Worm (Caenorhabditis elegans) whole organism, L4 larva: ENCODE results near the gene F56D2.8.

ENCODE experiments used
- F37D6.2 ChIP-seq: sonication (generic microtip); optimal IDR thresholded peaks from 2 replicates; lab custom pipeline; 2016; ENCODE audit warnings: mild to moderate bottlenecking, missing genetic modification characterization, missing compliant biosample characterization
- T20F7.1 ChIP-seq: fragments of 200-800 bp; sonication (Bioruptor generic); optimal IDR thresholded peaks from 2 replicates; lab custom pipeline; 2018; ENCODE audit warnings: mild to moderate bottlenecking, missing genetic modification characterization, missing compliant biosample characterization
- T26A8.4 ChIP-seq: fragments of 200-800 bp; sonication (Bioruptor generic); IDR thresholded peaks from 2 replicates; pipeline ENCODE4 v1.3.6; 2022; ENCODE audit warnings: missing genetic modification characterization, missing compliant biosample characterization
- aha-1 ChIP-seq: fragments of 150-350 bp; peaks from one replicate; lab custom pipeline; 2014; ENCODE audit warnings: missing biosample characterization, missing genetic modification characterization
- ama-1 ChIP-seq: fragments of 150-350 bp; optimal IDR thresholded peaks from 2 replicates; lab custom pipeline; 2014; ENCODE audit warnings: inconsistent platforms, mixed read lengths
- cey-2 ChIP-seq: sonication (generic microtip); optimal IDR thresholded peaks from 3 replicates; lab custom pipeline; 2017; ENCODE audit warnings: missing genetic modification characterization, mild to moderate bottlenecking, missing compliant biosample characterization, antibody characterized with exemption, borderline replicate concordance; ENCODE audit not compliant: insufficient read depth
- daf-16 ChIP-seq, 3 experiments: sonication (generic microtip); optimal IDR thresholded peaks; 2 replicates each; lab custom pipeline; 2016 to 2017; ENCODE audit warnings: missing genetic modification characterization in 3 of 3, missing genetic modification reagents in 3 of 3, mild to moderate bottlenecking in 2 of 3, missing compliant biosample characterization in 2 of 3, missing biosample characterization in 1 of 3, moderate library complexity in 1 of 3
- daf-19 ChIP-seq: fragments of 200-800 bp; sonication (Bioruptor generic); conservative IDR thresholded peaks from 2 replicates; pipeline ENCODE4 v1.3.6; 2022; ENCODE audit warnings: missing genetic modification characterization, missing compliant biosample characterization
- dmd-6 ChIP-seq: fragments of 200-800 bp; sonication (Bioruptor generic); IDR thresholded peaks from 2 replicates; pipeline ENCODE4 v1.3.6; 2022; ENCODE audit warnings: missing genetic modification reagents, missing genetic modification characterization, missing compliant biosample characterization
- dmd-9 ChIP-seq: fragments of 200-800 bp; sonication (Bioruptor generic); IDR thresholded peaks from 2 replicates; pipeline ENCODE4 v1.3.6; 2022; ENCODE audit warnings: missing genetic modification reagents, missing genetic modification characterization, missing compliant biosample characterization
- duxl-1 ChIP-seq: sonication (generic microtip); optimal IDR thresholded peaks from 2 replicates; lab custom pipeline; 2016; ENCODE audit warnings: mild to moderate bottlenecking, missing genetic modification characterization, moderate library complexity, missing compliant biosample characterization; ENCODE audit not compliant: poor library complexity
- dve-1 ChIP-seq: sonication (generic microtip); optimal IDR thresholded peaks from 2 replicates; lab custom pipeline; 2017; ENCODE audit warnings: antibody characterized with exemption, mild to moderate bottlenecking, missing genetic modification characterization, missing compliant biosample characterization; ENCODE audit not compliant: insufficient read depth
- egl-43 ChIP-seq: fragments of 200-800 bp; sonication (Bioruptor generic); IDR thresholded peaks from 2 replicates; pipeline ENCODE4 v1.3.6; 2022; ENCODE audit warnings: missing genetic modification reagents, missing genetic modification characterization, missing compliant biosample characterization
- hlh-30 ChIP-seq: sonication (generic microtip); optimal IDR thresholded peaks from 2 replicates; lab custom pipeline; 2017; ENCODE audit warnings: antibody characterized with exemption, mild to moderate bottlenecking, missing genetic modification characterization, missing compliant biosample characterization; ENCODE audit not compliant: insufficient read depth
- jun-1 ChIP-seq: fragments of 150-350 bp; optimal IDR thresholded peaks from 2 replicates; lab custom pipeline; 2014; ENCODE audit warnings: missing biosample characterization, missing genetic modification reagents, missing genetic modification characterization
- lin-29 ChIP-seq: fragments of 200-800 bp; sonication (Bioruptor generic); IDR thresholded peaks from 2 replicates; pipeline ENCODE4 v1.3.6; 2022; ENCODE audit warnings: missing genetic modification reagents, missing genetic modification characterization, missing compliant biosample characterization
- lir-3 ChIP-seq: sonication (generic microtip); optimal IDR thresholded peaks from 2 replicates; lab custom pipeline; 2016; ENCODE audit warnings: mild to moderate bottlenecking, missing genetic modification characterization, missing compliant biosample characterization
- lsy-2 ChIP-seq, 2 experiments: fragments of 150-350 bp in 1 of 2; sonication (generic microtip) in 1 of 2; optimal IDR thresholded peaks; 2 replicates each; lab custom pipeline; 2014 to 2017; ENCODE audit warnings: missing biosample characterization in 2 of 2, missing genetic modification characterization in 2 of 2
- mdl-1 ChIP-seq, 2 experiments: fragments of 150-350 bp in 1 of 2; sonication (generic microtip) in 1 of 2; optimal IDR thresholded peaks; 2 replicates each; lab custom pipeline; 2014 to 2017; ENCODE audit warnings: missing biosample characterization in 2 of 2, missing genetic modification characterization in 2 of 2
- mdt-29 ChIP-seq: fragments of 200-800 bp; sonication (Bioruptor generic); IDR thresholded peaks from 2 replicates; pipeline ENCODE4 v1.3.6; 2022; ENCODE audit warnings: missing genetic modification reagents, missing genetic modification characterization, missing compliant biosample characterization
- mep-1 ChIP-seq: fragments of 150-350 bp; sonication (generic microtip); optimal IDR thresholded peaks from 3 replicates; lab custom pipeline; 2014; ENCODE audit warnings: missing biosample characterization, missing genetic modification characterization
- mes-2 ChIP-seq: sonication (generic microtip); optimal IDR thresholded peaks from 2 replicates; lab custom pipeline; 2016; ENCODE audit warnings: missing genotype, mild to moderate bottlenecking, missing genetic modification characterization, missing compliant biosample characterization; ENCODE audit not compliant: poor library complexity, severe bottlenecking
- mxl-3 ChIP-seq: fragments of 200-800 bp; sonication (Bioruptor generic); optimal IDR thresholded peaks from 2 replicates; lab custom pipeline; 2018; ENCODE audit warnings: mild to moderate bottlenecking, missing genetic modification characterization, missing compliant biosample characterization
- nhr-28 ChIP-seq: fragments of 150-350 bp; optimal IDR thresholded peaks from 2 replicates; lab custom pipeline; 2014; ENCODE audit warnings: missing biosample characterization, missing genetic modification characterization
- nhr-6 ChIP-seq: fragments of 150-350 bp; optimal IDR thresholded peaks from 2 replicates; lab custom pipeline; 2014; ENCODE audit warnings: missing biosample characterization, missing genetic modification characterization
- nhr-76 ChIP-seq: fragments of 150-350 bp; optimal IDR thresholded peaks from 2 replicates; lab custom pipeline; 2014; ENCODE audit warnings: missing biosample characterization, missing genetic modification characterization
- nhr-77 ChIP-seq: fragments of 150-350 bp; optimal IDR thresholded peaks from 2 replicates; lab custom pipeline; 2014; ENCODE audit warnings: missing biosample characterization, missing genetic modification characterization
- php-3 ChIP-seq: fragments of 200-800 bp; sonication (Bioruptor generic); IDR thresholded peaks from 2 replicates; pipeline ENCODE4 v1.3.6; 2022; ENCODE audit warnings: missing genetic modification reagents, missing genetic modification characterization, missing compliant biosample characterization
- pqm-1 ChIP-seq: sonication (generic microtip); optimal IDR thresholded peaks from 2 replicates; lab custom pipeline; 2017; ENCODE audit warnings: missing biosample characterization, missing genetic modification characterization
- saeg-2 ChIP-seq: fragments of 200-800 bp; sonication (Bioruptor generic); IDR thresholded peaks from 2 replicates; pipeline ENCODE4 v1.3.6; 2022; ENCODE audit warnings: missing genetic modification reagents, missing genetic modification characterization, missing compliant biosample characterization
- sdz-12 ChIP-seq: fragments of 200-800 bp; sonication (Bioruptor generic); optimal IDR thresholded peaks from 2 replicates; lab custom pipeline; 2018; ENCODE audit warnings: mild to moderate bottlenecking, missing genetic modification characterization, missing compliant biosample characterization
- snpc-1.2 ChIP-seq: fragments of 200-800 bp; sonication (Bioruptor generic); IDR thresholded peaks from 2 replicates; pipeline ENCODE4 v1.3.6; 2022; ENCODE audit warnings: missing genetic modification reagents, missing genetic modification characterization, missing compliant biosample characterization
- snpc-4 ChIP-seq: fragments of 150-350 bp; optimal IDR thresholded peaks from 2 replicates; lab custom pipeline; 2014; ENCODE audit warnings: missing biosample characterization, missing genetic modification characterization
- tra-1 ChIP-seq: fragments of 200-800 bp; sonication (Bioruptor generic); IDR thresholded peaks from 2 replicates; pipeline ENCODE4 v1.3.6; 2022; ENCODE audit warnings: missing genetic modification reagents, missing genetic modification characterization, missing compliant biosample characterization
- unc-62 ChIP-seq, 3 experiments: fragments of 150-350 bp in 1 of 3; sonication (generic microtip); optimal IDR thresholded peaks in 2 of 3; peaks in 1 of 3; 1 replicate in 1 of 3; 2 replicates in 2 of 3; lab custom pipeline; 2014 to 2017; ENCODE audit warnings: missing biosample characterization in 3 of 3, missing genetic modification characterization in 3 of 3, missing genetic modification reagents in 3 of 3, missing genotype in 1 of 3
- vab-7 ChIP-seq: fragments of 200-800 bp; sonication (Bioruptor generic); IDR thresholded peaks from 2 replicates; pipeline ENCODE4 v1.3.6; 2022; ENCODE audit warnings: missing genetic modification reagents, missing genetic modification characterization, missing compliant biosample characterization
- zfp-3 ChIP-seq: fragments of 200-800 bp; sonication (Bioruptor generic); conservative IDR thresholded peaks from 2 replicates; pipeline ENCODE4 v1.3.6; 2022; ENCODE audit warnings: missing genetic modification reagents, missing genetic modification characterization, missing compliant biosample characterization

F56D2.8 gene

DNA sequence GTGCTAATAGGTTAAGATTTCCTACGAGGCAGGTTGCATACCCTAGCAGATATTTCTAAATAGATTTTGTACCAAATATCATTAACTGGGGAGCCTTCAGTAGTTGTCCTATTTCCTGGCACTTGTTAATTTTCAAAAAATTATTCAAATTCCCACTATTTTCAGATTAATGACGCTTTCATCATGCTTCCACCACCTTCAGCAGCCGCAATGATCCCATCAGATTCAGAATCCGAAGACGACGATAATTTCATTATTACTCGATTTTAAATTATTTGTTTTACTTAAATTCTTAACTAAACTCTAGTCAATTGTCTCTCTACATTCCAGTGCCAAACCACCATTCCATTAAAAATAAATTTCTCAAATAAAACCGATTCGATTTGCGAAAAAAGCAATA lies 31.8 kb downstream of the F56D2.8 start:
- peak; percentile 60 for TF ChIP-seq ama-1 (lab: Kevin White, UChicago)
- no peak for TF ChIP-seq egl-43 (GFP tag; lab: Robert Waterston, UW)
- no peak for TF ChIP-seq dmd-9 (GFP tag; lab: Robert Waterston, UW)
- TF ChIP-seq nhr-76 (tag; lab: Kevin White, UChicago): no peak
- TF ChIP-seq nhr-77 (tag; lab: Kevin White, UChicago): peak; percentile 35
- TF ChIP-seq sdz-12: peak; percentile 74
- TF ChIP-seq zfp-3 (GFP tag; lab: Robert Waterston, UW): peak; percentile 90
- TF ChIP-seq jun-1 (tag; lab: Kevin White, UChicago): no peak
- TF ChIP-seq T26A8.4: peak; percentile 47; the same call in 1 of the 2 replicates
- no peak for TF ChIP-seq mes-2 (tag; lab: Kevin White, UChicago)
- peak; percentile 43; the same call in 1 of the 2 replicates for TF ChIP-seq mdt-29 (GFP tag; lab: Robert Waterston, UW)
- TF ChIP-seq tra-1 (GFP tag; lab: Robert Waterston, UW): 0 out of 2 replicates have a peak, but pooled peaks have one; percentile 20
- peak in 1 of 2 experiments; percentile 7 for TF ChIP-seq lsy-2 (tag; optimal IDR thresholded peaks at IDR 0.05; lab: Kevin White, UChicago)
- TF ChIP-seq T20F7.1 (GFP tag; lab: Kevin White, UChicago): peak; percentile 12
- 0 out of 2 replicates have a peak, but pooled peaks have one; percentile 6 for TF ChIP-seq vab-7 (GFP tag; lab: Robert Waterston, UW)
- TF ChIP-seq snpc-1.2 (GFP tag; lab: Robert Waterston, UW): 0 out of 2 replicates have a peak, but pooled peaks have one; percentile 28
- no peak for TF ChIP-seq daf-16 (GFP tag; optimal IDR thresholded peaks at IDR 0.05; lab: Kevin White, UChicago)
- TF ChIP-seq daf-16 (tag; optimal IDR thresholded peaks at IDR 0.05; lab: Kevin White, UChicago): peak; percentile 46
- peak; percentile 53 for TF ChIP-seq mep-1 (tag; lab: Kevin White, UChicago)
- TF ChIP-seq nhr-6 (tag; lab: Kevin White, UChicago): peak; percentile 22
- TF ChIP-seq php-3 (GFP tag; lab: Robert Waterston, UW): 0 out of 2 replicates have a peak, but pooled peaks have one; percentile 38
- peak; percentile 62 for TF ChIP-seq dve-1 (tag; lab: Kevin White, UChicago)

DNA sequence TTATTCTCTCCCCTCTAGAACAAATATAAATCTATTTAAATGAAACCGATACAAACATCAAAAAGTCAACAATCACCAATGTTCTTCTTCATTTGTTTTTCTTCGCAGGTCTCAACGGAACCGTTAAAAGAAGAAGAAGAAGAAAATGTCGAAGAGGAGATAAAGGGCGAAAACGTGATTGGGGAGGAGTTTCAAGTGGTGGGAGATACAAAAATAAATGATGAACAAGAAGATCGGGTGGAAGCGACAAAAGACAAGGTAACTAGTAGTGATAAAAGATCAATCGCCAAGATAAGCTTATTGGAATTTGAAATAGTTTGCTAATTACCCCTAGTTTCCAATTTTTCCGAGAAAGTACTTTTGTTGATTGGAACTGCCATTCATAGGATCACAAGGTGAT lies 32.5 kb downstream of the F56D2.8 start:
- peak in 1 of 2 experiments; percentile 61 for TF ChIP-seq unc-62 (GFP tag; optimal IDR thresholded peaks at IDR 0.05 in 1 of 2; lab: Kevin White, UChicago)
- no peak for TF ChIP-seq unc-62 (tag; optimal IDR thresholded peaks at IDR 0.05; lab: Kevin White, UChicago)
- peak in 1 of 2 experiments; percentile 32 for TF ChIP-seq mdl-1 (tag; optimal IDR thresholded peaks at IDR 0.05; lab: Kevin White, UChicago)
- no peak for TF ChIP-seq F37D6.2 (tag; lab: Kevin White, UChicago)
- peak; percentile 18 for TF ChIP-seq hlh-30 (tag; lab: Kevin White, UChicago)
- TF ChIP-seq dve-1 (tag; lab: Kevin White, UChicago): peak; percentile 23
- no peak for TF ChIP-seq T26A8.4
- no peak for TF ChIP-seq snpc-4 (tag; lab: Kevin White, UChicago)
- no peak for TF ChIP-seq saeg-2
- no peak for TF ChIP-seq php-3 (GFP tag; lab: Robert Waterston, UW)
- TF ChIP-seq duxl-1: no peak
- TF ChIP-seq nhr-28: peak; percentile 48
- TF ChIP-seq cey-2: peak; percentile 6
- TF ChIP-seq nhr-6 (tag; lab: Kevin White, UChicago): no peak
- 0 out of 2 replicates have a peak, but pooled peaks have one; percentile 12 for TF ChIP-seq dmd-6
- peak; percentile 9; the same call in 1 of the 2 replicates for TF ChIP-seq lin-29 (GFP tag; lab: Robert Waterston, UW)
- TF ChIP-seq daf-19 (GFP tag; lab: Robert Waterston, UW): no peak
- peak; percentile 42 for TF ChIP-seq aha-1 (tag; lab: Kevin White, UChicago)

DNA sequence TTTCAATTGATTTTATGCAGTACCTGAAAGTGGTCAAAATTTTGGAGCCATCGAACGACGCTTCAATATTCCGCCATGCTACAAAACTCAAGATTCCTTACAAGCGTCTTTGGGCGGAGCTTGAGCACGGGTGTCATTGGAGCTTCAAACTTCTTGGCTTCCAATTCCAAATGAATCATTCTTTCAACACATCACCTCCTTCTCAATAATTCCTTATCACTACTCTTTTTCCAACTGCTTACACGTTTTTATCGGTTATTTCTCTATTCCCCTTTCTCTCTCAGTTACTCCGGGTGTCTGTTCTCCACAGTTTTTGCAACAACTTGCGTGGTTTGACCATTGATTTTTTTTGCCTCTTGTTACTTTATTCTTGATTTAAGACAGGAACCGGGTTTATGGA lies 35.9 kb downstream of the F56D2.8 start, which contains the start of gene F09F7.5:
F09F7.5 (plus strand) TSS at position 258 of the 400 bp plus-strand sequence.
- TF ChIP-seq lir-3 (tag; lab: Kevin White, UChicago): no peak
- TF ChIP-seq dmd-6: peak; percentile 55
- TF ChIP-seq pqm-1 (tag; lab: Kevin White, UChicago): peak; percentile 70
- TF ChIP-seq mxl-3 (GFP tag; lab: Kevin White, UChicago): peak; percentile 31
- no peak for TF ChIP-seq daf-16 (GFP tag; optimal IDR thresholded peaks at IDR 0.05; lab: Kevin White, UChicago)
- peak; percentile 30 for TF ChIP-seq daf-16 (tag; optimal IDR thresholded peaks at IDR 0.05; lab: Kevin White, UChicago)
